Worm (Caenorhabditis elegans) whole organism, L2 larva: ENCODE measurements around the gene col-86.
"Not testable (repeated sequence)": the region's sequence is repeated elsewhere in the genome, so short reads cannot be mapped to it uniquely, and the experiment has no call there.

Source experiments
- F13H6.1 ChIP-seq: sonication (generic microtip); optimal IDR thresholded peaks from 2 replicates; lab custom pipeline; 2016; ENCODE audit warnings: missing genetic modification characterization, missing compliant biosample characterization
- Y55F3AM.14 ChIP-seq: fragments of 200-800 bp; sonication (Bioruptor generic); optimal IDR thresholded peaks from 2 replicates; lab custom pipeline; 2018; ENCODE audit warnings: mild to moderate bottlenecking, missing genetic modification characterization, missing compliant biosample characterization
- ZK546.5 ChIP-seq: sonication (generic microtip); optimal IDR thresholded peaks from 2 replicates; lab custom pipeline; 2017; ENCODE audit warnings: missing biosample characterization, missing genetic modification characterization
- aly-2 ChIP-seq: fragments of 150-350 bp; optimal IDR thresholded peaks from 2 replicates; lab custom pipeline; 2014; ENCODE audit warnings: missing biosample characterization, missing genetic modification characterization
- crh-2 ChIP-seq: sonication (generic microtip); optimal IDR thresholded peaks from 2 replicates; lab custom pipeline; 2017; ENCODE audit warnings: missing biosample characterization, missing genetic modification characterization
- dmd-4 ChIP-seq: sonication (generic microtip); optimal IDR thresholded peaks from 2 replicates; lab custom pipeline; 2017; ENCODE audit warnings: missing biosample characterization, missing genetic modification characterization
- egl-27 ChIP-seq: sonication (generic microtip); optimal IDR thresholded peaks from 3 replicates; lab custom pipeline; 2017; ENCODE audit warnings: missing biosample characterization, missing genetic modification reagents, missing genetic modification characterization
- elt-1 ChIP-seq: fragments of 150-350 bp; optimal IDR thresholded peaks from 2 replicates; lab custom pipeline; 2014; ENCODE audit warnings: missing biosample characterization, missing genetic modification characterization
- elt-3 ChIP-seq: sonication (generic microtip); optimal IDR thresholded peaks from 2 replicates; lab custom pipeline; 2017; ENCODE audit warnings: missing biosample characterization, missing genetic modification characterization
- fos-1 ChIP-seq: fragments of 150-350 bp; optimal IDR thresholded peaks from 2 replicates; lab custom pipeline; 2014; ENCODE audit warnings: missing biosample characterization, missing genetic modification characterization
- gmeb-1 ChIP-seq: fragments of 150-350 bp; optimal IDR thresholded peaks from 2 replicates; lab custom pipeline; 2014; ENCODE audit warnings: missing biosample characterization, missing genetic modification characterization
- lsy-2 ChIP-seq, 2 experiments: fragments of 150-350 bp in 1 of 2; sonication (generic microtip) in 1 of 2; optimal IDR thresholded peaks; 2 replicates each; lab custom pipeline; 2014 to 2017; ENCODE audit warnings: missing biosample characterization in 2 of 2, missing genetic modification characterization in 2 of 2
- mbf-1 ChIP-seq: sonication (generic microtip); optimal IDR thresholded peaks from 2 replicates; lab custom pipeline; 2017; ENCODE audit warnings: missing biosample characterization, missing genetic modification characterization
- mdl-1 ChIP-seq, 2 experiments: fragments of 150-350 bp in 1 of 2; sonication (generic microtip) in 1 of 2; optimal IDR thresholded peaks; 2 replicates each; lab custom pipeline; 2017; ENCODE audit warnings: missing biosample characterization in 2 of 2, missing genetic modification characterization in 2 of 2
- nhr-129 ChIP-seq: fragments of 150-350 bp; optimal IDR thresholded peaks from 2 replicates; lab custom pipeline; 2014; ENCODE audit warnings: missing biosample characterization, missing genetic modification characterization
- nhr-21 ChIP-seq: fragments of 150-350 bp; optimal IDR thresholded peaks from 2 replicates; lab custom pipeline; 2014; ENCODE audit warnings: missing biosample characterization, missing genetic modification characterization
- nhr-23 ChIP-seq: fragments of 150-350 bp; optimal IDR thresholded peaks from 2 replicates; lab custom pipeline; 2014; ENCODE audit warnings: missing biosample characterization, missing genetic modification reagents, missing genetic modification characterization
- nhr-6 ChIP-seq: fragments of 150-350 bp; optimal IDR thresholded peaks from 2 replicates; lab custom pipeline; 2014; ENCODE audit warnings: missing biosample characterization, missing genetic modification characterization
- nhr-77 ChIP-seq: fragments of 150-350 bp; optimal IDR thresholded peaks from 2 replicates; lab custom pipeline; 2014; ENCODE audit warnings: missing biosample characterization, missing genetic modification characterization
- peb-1 ChIP-seq: fragments of 150-350 bp; optimal IDR thresholded peaks from 2 replicates; lab custom pipeline; 2014; ENCODE audit warnings: missing biosample characterization, missing genetic modification characterization
- skn-1 ChIP-seq: sonication (generic microtip); optimal IDR thresholded peaks from 2 replicates; lab custom pipeline; 2017; ENCODE audit warnings: missing biosample characterization, missing genetic modification characterization
- sma-3 ChIP-seq: sonication (generic microtip); optimal IDR thresholded peaks from 2 replicates; lab custom pipeline; 2016; ENCODE audit warnings: missing genetic modification reagents, missing genetic modification characterization, missing compliant biosample characterization
- sma-9 ChIP-seq, 2 experiments: fragments of 150-350 bp in 1 of 2; sonication (generic microtip) in 1 of 2; optimal IDR thresholded peaks; 2 replicates each; lab custom pipeline; 2014 to 2016; ENCODE audit warnings: missing genetic modification characterization in 2 of 2, mild to moderate bottlenecking in 1 of 2, missing biosample characterization in 1 of 2, missing compliant biosample characterization in 1 of 2, missing genetic modification reagents in 1 of 2, moderate library complexity in 1 of 2
- snpc-4 ChIP-seq: fragments of 150-350 bp; optimal IDR thresholded peaks from 2 replicates; lab custom pipeline; 2014; ENCODE audit warnings: missing biosample characterization, missing genetic modification characterization
- unc-39 ChIP-seq: fragments of 150-350 bp; optimal IDR thresholded peaks from 2 replicates; lab custom pipeline; 2014; ENCODE audit warnings: missing biosample characterization, missing genetic modification characterization
- unc-55 ChIP-seq: fragments of 150-350 bp; sonication (generic microtip); optimal IDR thresholded peaks from 3 replicates; lab custom pipeline; 2014; ENCODE audit warnings: missing biosample characterization, missing genetic modification reagents, missing genetic modification characterization
- unc-62 ChIP-seq: fragments of 150-350 bp; optimal IDR thresholded peaks from 2 replicates; lab custom pipeline; 2014; ENCODE audit warnings: missing biosample characterization, missing genetic modification reagents, missing genetic modification characterization
- ztf-1 ChIP-seq: fragments of 200-800 bp; sonication (Bioruptor generic); conservative IDR thresholded peaks from 2 replicates; pipeline ENCODE4 v1.3.6; 2022; ENCODE audit warnings: missing genetic modification characterization, missing compliant biosample characterization
- ztf-11 ChIP-seq: sonication (generic microtip); optimal IDR thresholded peaks from 2 replicates; lab custom pipeline; 2017; ENCODE audit warnings: missing biosample characterization, missing genetic modification characterization
- ztf-4 ChIP-seq: fragments of 150-350 bp; optimal IDR thresholded peaks from 2 replicates; lab custom pipeline; 2014; ENCODE audit warnings: missing biosample characterization, missing genetic modification characterization

col-86 gene

DNA sequence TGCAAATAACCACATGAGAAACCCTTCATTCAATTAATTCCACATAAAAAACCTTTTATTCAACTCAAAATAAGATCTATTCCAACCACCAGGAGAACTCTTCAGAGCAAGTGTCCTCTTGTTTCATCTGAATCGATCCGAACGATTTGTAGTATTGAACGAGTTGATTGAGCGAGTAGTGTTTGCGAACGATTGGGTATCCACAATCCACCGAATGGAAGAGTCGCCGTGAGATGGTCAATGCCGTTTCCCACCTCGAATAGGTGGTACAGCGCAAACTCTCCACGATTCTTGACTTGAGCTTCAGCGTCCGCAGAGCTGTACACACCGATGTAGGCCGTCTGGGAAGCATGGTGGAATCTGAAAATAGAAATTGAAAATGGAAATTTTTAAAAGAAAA, 15.7 kb downstream of the col-86 start, which contains the start of gene Y81G3A.6:
Y81G3A.6 (minus strand) TSS at position 101 of the 400 bp plus-strand sequence.
- not testable (repeated sequence) for TF ChIP-seq gmeb-1 (tag; lab: Kevin White, UChicago); dmd-4 (tag; lab: Kevin White, UChicago); ZK546.5

DNA sequence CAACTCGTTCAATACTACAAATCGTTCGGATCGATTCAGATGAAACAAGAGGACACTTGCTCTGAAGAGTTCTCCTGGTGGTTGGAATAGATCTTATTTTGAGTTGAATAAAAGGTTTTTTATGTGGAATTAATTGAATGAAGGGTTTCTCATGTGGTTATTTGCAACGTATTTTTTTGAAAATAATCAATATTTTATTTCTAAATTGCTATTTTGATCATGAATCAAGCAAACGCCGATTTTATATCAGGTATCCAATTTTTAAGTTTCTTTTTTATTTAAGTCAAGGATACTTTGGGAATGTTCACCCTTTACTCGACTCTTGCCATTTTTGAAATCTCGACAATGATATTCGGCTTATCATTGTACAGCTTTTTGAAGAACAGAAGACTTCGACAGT, 17.5 kb downstream of the col-86 start, which contains the start of gene Y81G3A.2:
Y81G3A.2 (plus strand) TSS at position 301 of the 400 bp plus-strand sequence.
- not testable (repeated sequence) for TF ChIP-seq ztf-11 (tag; lab: Kevin White, UChicago); nhr-21; nhr-6 (tag; lab: Kevin White, UChicago)

DNA sequence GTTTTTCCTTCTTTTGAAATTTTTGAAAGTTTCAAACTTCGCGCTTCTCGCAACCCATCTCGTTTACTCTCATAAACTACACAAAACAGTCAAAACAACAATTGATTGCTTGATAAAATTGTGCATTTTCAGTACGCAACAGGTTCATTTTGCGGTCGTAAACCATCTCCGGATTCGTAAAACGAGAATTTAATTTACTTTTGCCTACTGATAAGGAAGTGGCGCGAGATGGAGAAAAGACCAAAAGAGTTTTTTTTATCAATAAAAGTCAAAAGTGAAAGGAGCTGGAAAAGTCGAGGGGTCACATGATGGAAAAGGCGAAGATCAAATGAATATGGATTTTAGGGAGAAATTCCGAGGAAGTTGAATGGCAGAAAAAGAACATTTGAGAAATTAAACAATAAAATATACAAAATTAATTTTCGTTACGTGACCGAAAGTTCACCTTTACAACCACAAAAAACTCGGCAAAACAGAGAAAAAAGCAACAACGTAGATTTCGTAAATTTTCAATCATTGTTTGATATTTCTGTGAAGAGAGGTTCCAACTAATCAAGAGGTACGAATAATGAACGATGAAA, 19.1 kb downstream of the col-86 start, which contains the start of gene F42G4.6:
F42G4.6 (plus strand) TSS at position 531 of the 581 bp plus-strand sequence.
- TF ChIP-seq fos-1 (tag; lab: Kevin White, UChicago) (peak; percentile 74), sma-9 (GFP tag; optimal IDR thresholded peaks at IDR 0.05; lab: Kevin White, UChicago) (peak; percentile 12), sma-9 (tag; optimal IDR thresholded peaks at IDR 0.05; lab: Kevin White, UChicago) (no peak), F13H6.1 (tag; lab: Kevin White, UChicago) (no peak), gmeb-1 (tag; lab: Kevin White, UChicago) (peak; percentile 49), crh-2 (tag; lab: Kevin White, UChicago) (peak; percentile 26)

DNA sequence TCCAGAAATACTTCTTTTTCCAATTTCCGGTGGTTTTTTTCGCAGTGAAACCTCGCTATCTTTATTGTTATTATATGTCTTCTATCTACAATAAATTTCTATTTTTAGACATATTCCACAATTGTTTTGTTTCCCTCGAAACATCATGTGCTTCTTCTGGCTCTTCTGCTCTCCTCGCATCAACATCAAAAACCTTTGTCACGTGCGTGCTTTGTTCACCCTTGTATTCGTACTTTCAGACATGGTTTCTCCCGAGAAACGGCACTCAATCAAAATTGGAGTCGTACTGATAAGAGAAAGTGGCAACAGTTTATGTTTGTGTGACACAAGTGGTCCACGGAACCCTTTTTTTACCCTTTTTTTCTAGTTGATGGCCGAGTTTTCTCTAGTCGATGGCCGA, 20.3 kb downstream of the col-86 start:
- peak; percentile 34 for TF ChIP-seq gmeb-1 (tag; lab: Kevin White, UChicago)
- TF ChIP-seq unc-62, result no peak
- TF ChIP-seq sma-9 (GFP tag; optimal IDR thresholded peaks at IDR 0.05; lab: Kevin White, UChicago), result peak; percentile 82
- no peak for TF ChIP-seq sma-9 (tag; optimal IDR thresholded peaks at IDR 0.05; lab: Kevin White, UChicago)
- TF ChIP-seq crh-2 (tag; lab: Kevin White, UChicago), result peak; percentile 70
- peak; percentile 31 for TF ChIP-seq fos-1 (tag; lab: Kevin White, UChicago)
- TF ChIP-seq F13H6.1 (tag; lab: Kevin White, UChicago), result peak; percentile 57
- no peak for TF ChIP-seq nhr-77 (tag; lab: Kevin White, UChicago)
- TF ChIP-seq sma-3 (GFP tag; lab: Kevin White, UChicago), result peak; percentile 25

DNA sequence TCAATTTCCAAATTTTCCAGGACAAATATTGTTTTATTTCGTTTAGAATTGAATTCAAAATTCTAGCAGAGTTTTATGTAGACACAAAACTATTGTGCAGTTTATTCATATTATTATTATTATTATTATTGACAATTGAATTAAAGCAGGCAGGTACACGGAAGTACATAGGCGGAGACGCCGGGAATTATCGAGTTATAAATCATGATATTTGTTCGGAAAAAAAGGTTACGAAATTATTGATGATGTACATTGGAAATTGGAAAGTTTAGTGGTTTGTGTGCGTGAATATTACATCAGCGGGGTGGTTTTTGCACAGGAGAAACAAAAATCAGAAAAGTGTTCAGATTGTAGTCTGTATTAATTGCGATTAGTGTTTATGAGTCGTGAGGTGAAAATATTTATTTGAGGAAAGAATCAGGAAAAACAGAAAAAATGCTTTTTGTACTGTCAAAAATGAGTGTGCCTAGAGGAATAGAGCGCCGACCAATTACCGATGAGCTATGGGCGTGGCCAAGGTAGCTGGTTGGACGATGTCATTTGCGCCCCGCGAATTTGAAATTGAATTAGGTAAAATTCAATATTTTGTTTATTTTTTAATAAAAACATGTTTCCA, 21.7 kb downstream of the col-86 start:
- TF ChIP-seq fos-1 (tag; lab: Kevin White, UChicago) (peak; percentile 48), mdl-1 (tag; optimal IDR thresholded peaks at IDR 0.05; lab: Kevin White, UChicago) (no peak), sma-9 (GFP tag; optimal IDR thresholded peaks at IDR 0.05; lab: Kevin White, UChicago) (peak; percentile 26), sma-9 (tag; optimal IDR thresholded peaks at IDR 0.05; lab: Kevin White, UChicago) (no peak)
- TF ChIP-seq, all 48 proteins: peak for 2

DNA sequence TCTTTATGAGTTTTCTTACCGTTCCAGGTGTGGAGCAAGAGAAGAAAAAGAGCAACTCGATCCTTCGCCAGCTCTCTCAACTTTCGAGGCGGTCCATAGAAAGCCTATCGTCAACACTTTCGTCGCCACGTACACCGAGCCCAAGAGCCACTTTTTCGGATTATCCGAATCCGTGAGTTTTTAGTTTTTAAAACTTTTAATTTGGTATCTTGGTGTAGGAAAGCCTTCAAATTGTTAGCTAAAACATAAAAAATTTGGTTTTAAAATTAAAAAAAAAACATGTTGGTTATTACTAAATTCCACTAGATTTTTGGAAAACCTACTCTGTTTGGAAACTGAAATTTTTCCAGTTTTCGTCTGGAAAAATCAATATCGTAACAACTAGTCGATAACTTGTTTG, 24.3 kb downstream of the col-86 start:
- TF ChIP-seq ztf-4 (tag; lab: Kevin White, UChicago) (no peak), mbf-1 (tag; lab: Kevin White, UChicago) (no peak), snpc-4 (tag; lab: Kevin White, UChicago) (no peak), fos-1 (tag; lab: Kevin White, UChicago) (no peak), nhr-23 (tag; lab: Kevin White, UChicago) (no peak), unc-62 (no peak), nhr-77 (tag; lab: Kevin White, UChicago) (no peak), skn-1 (no peak), elt-3 (tag; lab: Kevin White, UChicago) (no peak), aly-2 (no peak)

ce11 chrII:13073102-13073501, 25.0 kb downstream of the col-86 start, which contains the start of gene F42G4.5:
TSS of gene F42G4.5 (plus strand) at chrII:13073480.
- TF ChIP-seq fos-1 (tag; lab: Kevin White, UChicago), result peak; percentile 79
- TF ChIP-seq Y55F3AM.14 (GFP tag; lab: Kevin White, UChicago), result no peak
- TF ChIP-seq sma-9 (GFP tag; optimal IDR thresholded peaks at IDR 0.05; lab: Kevin White, UChicago), result peak; percentile 1
- TF ChIP-seq sma-9 (tag; optimal IDR thresholded peaks at IDR 0.05; lab: Kevin White, UChicago), result no peak

- TF ChIP-seq ztf-1, result no peak
- peak; percentile 37 for TF ChIP-seq F13H6.1 (tag; lab: Kevin White, UChicago)
- peak in 1 of 2 experiments; percentile 12 for TF ChIP-seq lsy-2 (tag; optimal IDR thresholded peaks at IDR 0.05; lab: Kevin White, UChicago)
- no peak for TF ChIP-seq elt-1 (tag; lab: Kevin White, UChicago)
- no peak for TF ChIP-seq egl-27 (tag; lab: Kevin White, UChicago)
- TF ChIP-seq gmeb-1 (tag; lab: Kevin White, UChicago), result no peak
- no peak for TF ChIP-seq peb-1 (tag; lab: Kevin White, UChicago)
- TF ChIP-seq ztf-11 (tag; lab: Kevin White, UChicago), result no peak
- no peak for TF ChIP-seq unc-39 (tag; lab: Kevin White, UChicago)
- TF ChIP-seq unc-55 (GFP tag; lab: Kevin White, UChicago), result peak; percentile 6
- peak; percentile 3 for TF ChIP-seq sma-9 (GFP tag; optimal IDR thresholded peaks at IDR 0.05; lab: Kevin White, UChicago)
- no peak for TF ChIP-seq sma-9 (tag; optimal IDR thresholded peaks at IDR 0.05; lab: Kevin White, UChicago)
- TF ChIP-seq nhr-129 (tag; lab: Kevin White, UChicago), result peak; percentile 28
- TF ChIP-seq mdl-1 (tag; optimal IDR thresholded peaks at IDR 0.05; lab: Kevin White, UChicago), result no peak
These were observed 31.2 kb downstream of the col-86 start for ce11 chrII:13066777-13067290.
